Worm (Caenorhabditis elegans): ENCODE results near the gene shn-1.
A peak's percentile ranks its signal among the peaks of the same experiment; 100 is the strongest.

The shn-1 gene

ce11 chrII:11343300-11343869 is 47.4 kb downstream of the shn-1 start, which contains the start of gene lgc-20:
TSS of gene lgc-20 (minus strand) at chrII:11343610.
- peak; percentile 28 for TF ChIP-seq fkh-8 (tag; optimal IDR thresholded peaks at IDR 0.05)
- TF ChIP-seq lsy-2 (tag; optimal IDR thresholded peaks at IDR 0.05), result no peak
- no peak for TF ChIP-seq zip-4 (GFP tag; optimal IDR thresholded peaks at IDR 0.05)
- TF ChIP-seq nhr-47 (tag; optimal IDR thresholded peaks at IDR 0.05), result no peak
- no peak for TF ChIP-seq mef-2 (tag; optimal IDR thresholded peaks at IDR 0.05)
- TF ChIP-seq efl-1 (optimal IDR thresholded peaks at IDR 0.05), result no peak
- peak in 1 of 2 experiments; percentile 78 for TF ChIP-seq efl-1 (GFP tag; optimal IDR thresholded peaks at IDR 0.05 in 1 of 2)
- TF ChIP-seq nhr-11 (tag; optimal IDR thresholded peaks at IDR 0.05), result no peak
- TF ChIP-seq nhr-90 (tag; optimal IDR thresholded peaks at IDR 0.05; ENCODE audit: poor library complexity), result no peak
- no peak for TF ChIP-seq jun-1 (tag; optimal IDR thresholded peaks at IDR 0.05)
- no peak for TF ChIP-seq nhr-12 (tag; optimal IDR thresholded peaks at IDR 0.05)
- no peak for TF ChIP-seq unc-62 (GFP tag; optimal IDR thresholded peaks at IDR 0.05)

ce11 chrII:11339507-11339906 is 51.3 kb downstream of the shn-1 start, which contains the start of gene rmd-3:
TSS of gene rmd-3 (minus strand) at chrII:11339607.
- TF ChIP-seq rnt-1 (tag; optimal IDR thresholded peaks at IDR 0.05) (no peak), unc-86 (tag; optimal IDR thresholded peaks at IDR 0.05) (no peak), nhr-12 (tag; optimal IDR thresholded peaks at IDR 0.05) (no peak), dpl-1 (GFP tag; optimal IDR thresholded peaks at IDR 0.05) (no peak), fkh-4 (tag; optimal IDR thresholded peaks at IDR 0.05; ENCODE audit: borderline replicate concordance) (no peak), ztf-4 (tag; optimal IDR thresholded peaks at IDR 0.05) (no peak), xbp-1 (tag; optimal IDR thresholded peaks at IDR 0.05) (no peak), hlh-4 (tag; optimal IDR thresholded peaks at IDR 0.05) (no peak), swsn-7 (tag; optimal IDR thresholded peaks at IDR 0.05) (no peak), efl-3 (GFP tag; optimal IDR thresholded peaks at IDR 0.05) (no peak), C34B4.2 (tag; optimal IDR thresholded peaks at IDR 0.05) (no peak), zip-4 (GFP tag; optimal IDR thresholded peaks at IDR 0.05) (no peak), efl-1 (optimal IDR thresholded peaks at IDR 0.05) (no peak), efl-1 (GFP tag; optimal IDR thresholded peaks at IDR 0.05 in 1 of 2) (no peak), F16B12.6 (tag; optimal IDR thresholded peaks at IDR 0.05) (no peak), nhr-71 (tag; optimal IDR thresholded peaks at IDR 0.05) (no peak), irx-1 (tag; optimal IDR thresholded peaks at IDR 0.05) (no peak)

ce11 chrII:11337497-11338040 is 53.2 kb downstream of the shn-1 start, which contains the start of gene sqt-1:
TSS of gene sqt-1 (minus strand) at chrII:11337837.
- TF ChIP-seq blmp-1 (tag; optimal IDR thresholded peaks at IDR 0.05) (peak; percentile 48), unc-130 (tag; optimal IDR thresholded peaks at IDR 0.05) (no peak)

- TF ChIP-seq nhr-90 (tag; optimal IDR thresholded peaks at IDR 0.05; ENCODE audit: poor library complexity), result no peak
These were observed 54.0 kb downstream of the shn-1 start for ce11 chrII:11336640-11337241.

- TF ChIP-seq sup-37 (GFP tag; optimal IDR thresholded peaks at IDR 0.05), result no peak
- no peak for TF ChIP-seq pax-3 (tag; optimal IDR thresholded peaks at IDR 0.05)
- no peak for TF ChIP-seq hpl-2 (GFP tag; optimal IDR thresholded peaks at IDR 0.05)
- TF ChIP-seq tlp-1 (tag; optimal IDR thresholded peaks at IDR 0.05), result no peak
- no peak for TF ChIP-seq lsy-2 (tag; optimal IDR thresholded peaks at IDR 0.05)
- no peak for TF ChIP-seq mdl-1 (tag; optimal IDR thresholded peaks at IDR 0.05)
- no peak for TF ChIP-seq unc-98 (GFP tag; IDR thresholded peaks at IDR 0.05)
- TF ChIP-seq grh-1 (GFP tag; IDR thresholded peaks at IDR 0.05), result no peak
- no peak for TF ChIP-seq blmp-1 (tag; optimal IDR thresholded peaks at IDR 0.05)
- no peak for TF ChIP-seq nhr-85 (tag)
- TF ChIP-seq F16B12.6 (tag; optimal IDR thresholded peaks at IDR 0.05), result no peak
- no peak for TF ChIP-seq mef-2 (tag; optimal IDR thresholded peaks at IDR 0.05)
- no peak for TF ChIP-seq efl-1 (optimal IDR thresholded peaks at IDR 0.05)
- no peak for TF ChIP-seq efl-1 (GFP tag; optimal IDR thresholded peaks at IDR 0.05 in 1 of 2)
- no peak for TF ChIP-seq nhr-90 (tag; optimal IDR thresholded peaks at IDR 0.05; ENCODE audit: poor library complexity)
- no peak for TF ChIP-seq ceh-88 (GFP tag; IDR thresholded peaks at IDR 0.05)
- no peak for TF ChIP-seq tbx-2 (tag; optimal IDR thresholded peaks at IDR 0.05)
These were observed 54.6 kb downstream of the shn-1 start for ce11 chrII:11336163-11336562.
